Worm (Caenorhabditis elegans): Measurements from ENCODE around the gene F32E10.8.

- TF ChIP-seq skn-1 (tag; optimal IDR thresholded peaks at IDR 0.05) (no peak), ceh-82 (tag; optimal IDR thresholded peaks at IDR 0.05) (no peak), unc-62 (GFP tag; optimal IDR thresholded peaks at IDR 0.05) (no peak), R02D3.7 (tag; optimal IDR thresholded peaks at IDR 0.05) (no peak), ama-1 (optimal IDR thresholded peaks at IDR 0.05) (no peak), lin-11 (tag; optimal IDR thresholded peaks at IDR 0.05) (no peak), lsy-2 (tag; optimal IDR thresholded peaks at IDR 0.05) (no peak), nhr-12 (tag; optimal IDR thresholded peaks at IDR 0.05) (no peak), nhr-77 (tag; optimal IDR thresholded peaks at IDR 0.05) (no peak), unc-39 (tag; optimal IDR thresholded peaks at IDR 0.05) (no peak)
These were observed 15.3 kb upstream of the F32E10.8 start for ce11 chrIV:7552100-7552499.

Data from whole organism, L2 larva.